Worm (Caenorhabditis elegans): Measurements from ENCODE around the gene elks-1.

Gene elks-1

DNA sequence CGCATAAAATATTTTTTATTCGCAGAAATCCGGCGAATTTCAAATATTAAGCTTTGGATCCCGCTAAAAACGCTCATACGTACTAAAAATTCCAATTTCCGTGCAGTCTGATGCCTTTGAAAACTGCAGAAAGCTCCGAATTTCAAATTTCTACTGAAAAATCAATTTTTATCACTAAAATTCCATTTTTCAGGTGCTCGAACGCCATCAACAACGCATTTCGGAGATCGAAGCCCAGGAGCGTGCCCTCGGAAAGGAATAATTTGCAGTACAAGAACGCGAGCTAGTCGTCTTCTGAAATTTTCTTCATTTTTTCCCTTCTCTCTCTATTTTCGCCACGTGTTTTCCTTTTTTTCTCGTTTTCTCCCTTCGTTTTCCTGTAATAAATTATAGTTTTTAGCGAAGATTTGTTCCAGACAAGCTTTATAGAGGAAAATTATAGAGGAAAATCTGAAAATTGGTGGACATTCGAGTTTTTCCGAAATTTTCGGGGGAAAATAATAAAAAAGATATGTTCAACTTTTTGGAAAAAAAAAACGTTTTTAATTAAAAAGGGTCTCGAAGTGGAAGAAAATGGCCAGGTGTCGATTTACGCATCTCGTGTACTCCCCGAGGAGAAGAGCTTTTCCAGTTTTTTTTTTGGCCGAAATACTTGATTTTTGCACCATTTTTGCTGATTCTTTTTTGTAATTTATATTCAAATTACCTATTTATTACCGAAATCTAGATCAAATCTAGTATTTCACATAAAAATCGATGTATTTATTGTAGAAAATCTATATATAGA is 36.9 kb upstream of the elks-1 start:
- TF ChIP-seq K09A11.1 (tag; optimal IDR thresholded peaks at IDR 0.05; ENCODE audit: insufficient read depth), result no peak
- no peak for TF ChIP-seq hlh-13 (GFP tag; optimal IDR thresholded peaks at IDR 0.05)
- no peak for TF ChIP-seq K02D7.2 (tag; optimal IDR thresholded peaks at IDR 0.05)
- TF ChIP-seq pag-3 (tag; optimal IDR thresholded peaks at IDR 0.05; ENCODE audit: borderline replicate concordance), result no peak
- no peak for TF ChIP-seq nfya-1 (tag; optimal IDR thresholded peaks at IDR 0.05)
- no peak for TF ChIP-seq lim-6 (tag; optimal IDR thresholded peaks at IDR 0.05)
- no peak for TF ChIP-seq unc-42 (tag; optimal IDR thresholded peaks at IDR 0.05)

DNA sequence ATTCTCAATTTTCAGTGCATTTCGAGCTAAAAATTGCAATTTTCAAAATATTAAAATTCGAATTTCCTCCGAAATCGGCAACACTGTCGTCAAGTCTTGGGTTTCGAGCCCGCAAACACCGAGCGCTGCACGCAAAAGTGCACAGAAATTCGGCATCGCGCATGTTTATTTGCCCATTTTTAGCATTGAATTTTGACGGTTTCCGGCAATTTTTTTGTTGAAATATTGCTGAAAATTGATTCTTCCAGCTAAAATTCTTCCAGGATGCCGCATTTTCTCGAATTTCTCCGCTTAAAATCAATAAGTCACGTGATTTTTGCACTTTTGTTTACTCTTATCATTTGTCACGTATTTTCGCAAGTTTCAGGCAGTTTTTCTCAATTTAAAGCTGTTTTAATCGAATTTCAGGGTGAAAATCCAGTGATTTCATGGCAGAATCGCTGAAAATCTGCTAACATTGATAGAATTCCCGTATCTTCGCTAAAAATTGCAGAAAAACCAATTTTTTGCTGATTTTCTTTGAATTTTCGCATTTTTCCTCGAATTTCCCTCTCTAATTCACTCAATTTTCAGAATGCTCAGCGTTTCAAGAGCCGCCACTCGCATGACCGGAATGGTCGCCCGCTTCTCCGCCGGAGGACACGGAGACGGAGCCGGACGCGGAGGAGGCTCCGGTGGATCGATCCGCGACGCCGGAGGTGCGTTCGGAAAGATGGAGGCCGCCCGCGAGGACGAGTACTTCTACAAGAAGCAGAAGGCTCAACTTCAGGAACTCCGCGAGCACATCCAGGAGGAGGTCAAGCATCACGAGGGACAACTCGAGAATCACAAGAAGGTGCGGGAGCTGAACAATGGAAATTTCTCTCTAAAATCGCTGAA is 35.7 kb upstream of the elks-1 start, which contains the start of gene mai-2:
Gene mai-2 (plus strand): TSS at position 574 of the 879 bp plus-strand sequence.
- TF ChIP-seq madf-2 (tag; optimal IDR thresholded peaks at IDR 0.05) (no peak), eyg-1 (tag; optimal IDR thresholded peaks at IDR 0.05) (no peak), hlh-30 (tag; optimal IDR thresholded peaks at IDR 0.05; ENCODE audit: insufficient read depth) (peak; percentile 91), nfya-1 (tag; optimal IDR thresholded peaks at IDR 0.05) (peak; percentile 28)

DNA sequence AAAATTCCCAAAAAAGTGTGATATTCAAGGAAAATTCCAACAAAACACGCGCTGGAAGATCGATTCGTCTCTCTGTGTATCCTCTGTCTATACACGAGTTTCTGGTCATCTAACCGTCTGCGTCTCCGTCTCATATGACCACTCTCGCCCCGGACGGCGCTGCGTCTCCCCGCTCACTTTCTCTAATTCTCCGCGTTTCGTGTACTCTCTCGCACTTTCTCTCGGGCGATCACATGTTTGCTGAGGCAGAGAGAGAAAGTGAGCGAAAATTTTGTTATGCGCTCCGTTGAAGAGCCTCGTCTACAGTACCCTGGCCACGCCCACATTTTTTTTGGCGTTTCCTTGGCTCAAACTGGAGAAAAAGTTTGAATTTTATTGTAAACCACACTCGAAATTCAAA is 34.8 kb upstream of the elks-1 start:
- no peak for TF ChIP-seq ceh-19 (GFP tag; optimal IDR thresholded peaks at IDR 0.05)
- TF ChIP-seq sox-2 (GFP tag; IDR thresholded peaks at IDR 0.05), result no peak
- TF ChIP-seq rnt-1 (tag; optimal IDR thresholded peaks at IDR 0.05), result peak; percentile 65
- peak; percentile 37 for TF ChIP-seq C08G9.2 (tag; optimal IDR thresholded peaks at IDR 0.05)
- no peak for TF ChIP-seq pha-2 (tag; optimal IDR thresholded peaks at IDR 0.05)
- peak; percentile 56 for TF ChIP-seq tbx-2 (tag; optimal IDR thresholded peaks at IDR 0.05)
- TF ChIP-seq unc-3 (GFP tag; conservative IDR thresholded peaks at IDR 0.05), result no peak
- TF ChIP-seq unc-3 (tag; optimal IDR thresholded peaks at IDR 0.05), result no peak
- peak; percentile 10 for TF ChIP-seq ceh-48 (tag; optimal IDR thresholded peaks at IDR 0.05)
- peak; percentile 88 for TF ChIP-seq unc-42 (tag; optimal IDR thresholded peaks at IDR 0.05)
- TF ChIP-seq eyg-1 (tag; optimal IDR thresholded peaks at IDR 0.05), result no peak
- no peak for TF ChIP-seq madf-2 (tag; optimal IDR thresholded peaks at IDR 0.05)
- TF ChIP-seq fkh-6 (tag; optimal IDR thresholded peaks at IDR 0.05), result no peak
- no peak for TF ChIP-seq Y22D7AL.16 (tag; optimal IDR thresholded peaks at IDR 0.05)
- no peak for TF ChIP-seq pros-1 (tag; optimal IDR thresholded peaks at IDR 0.05)
- TF ChIP-seq ceh-45 (GFP tag; IDR thresholded peaks at IDR 0.05), result no peak
- no peak for TF ChIP-seq K02D7.2 (tag; optimal IDR thresholded peaks at IDR 0.05)
- peak; percentile 77 for TF ChIP-seq ceh-18 (tag; optimal IDR thresholded peaks at IDR 0.05)
- peak; percentile 79 for TF ChIP-seq ceh-34 (tag; optimal IDR thresholded peaks at IDR 0.05)
- peak; percentile 99 for TF ChIP-seq hlh-30 (tag; optimal IDR thresholded peaks at IDR 0.05; ENCODE audit: insufficient read depth)
- TF ChIP-seq gmeb-2 (tag; optimal IDR thresholded peaks at IDR 0.05), result no peak
- no peak for TF ChIP-seq ceh-6 (GFP tag; optimal IDR thresholded peaks at IDR 0.05)
- TF ChIP-seq ztf-16 (tag; optimal IDR thresholded peaks at IDR 0.05), result no peak
- TF ChIP-seq ceh-9 (tag; optimal IDR thresholded peaks at IDR 0.05), result no peak
- peak; percentile 43 for TF ChIP-seq hlh-8 (tag; optimal IDR thresholded peaks at IDR 0.05)
- TF ChIP-seq ceh-2 (tag; optimal IDR thresholded peaks at IDR 0.05), result peak; percentile 44
- TF ChIP-seq pqm-1 (tag; optimal IDR thresholded peaks at IDR 0.05), result peak; percentile 5
- TF ChIP-seq K09A11.1 (tag; optimal IDR thresholded peaks at IDR 0.05; ENCODE audit: insufficient read depth), result no peak
- peak; percentile 85 for TF ChIP-seq nfya-1 (tag; optimal IDR thresholded peaks at IDR 0.05)
- TF ChIP-seq ceh-31 (tag; optimal IDR thresholded peaks at IDR 0.05), result peak; percentile 78
- no peak for TF ChIP-seq ets-4 (tag; optimal IDR thresholded peaks at IDR 0.05)
- no peak for TF ChIP-seq ttx-3 (tag; optimal IDR thresholded peaks at IDR 0.05)
- TF ChIP-seq ceh-30 (tag; optimal IDR thresholded peaks at IDR 0.05), result no peak
- peak; percentile 47 for TF ChIP-seq unc-55 (GFP tag; optimal IDR thresholded peaks at IDR 0.05)

Data from whole organism, late embryonic.